Worm (Caenorhabditis elegans) whole organism, L2 larva: ENCODE results near the gene irld-40.
"Not testable (repeated sequence)": the region's sequence is repeated elsewhere in the genome, so short reads cannot be mapped to it uniquely, and the experiment has no call there.

Experiments used
- R02D3.7 ChIP-seq: fragments of 150-350 bp; optimal IDR thresholded peaks from 2 replicates; lab custom pipeline; 2014; ENCODE audit warnings: missing biosample characterization, missing genetic modification characterization
- ama-1 ChIP-seq: fragments of 150-350 bp; optimal IDR thresholded peaks from 2 replicates; lab custom pipeline; 2018; ENCODE audit warnings: inconsistent platforms
- crh-2 ChIP-seq: sonication (generic microtip); optimal IDR thresholded peaks from 2 replicates; lab custom pipeline; 2017; ENCODE audit warnings: missing biosample characterization, missing genetic modification characterization
- egl-27 ChIP-seq: sonication (generic microtip); optimal IDR thresholded peaks from 3 replicates; lab custom pipeline; 2017; ENCODE audit warnings: missing biosample characterization, missing genetic modification reagents, missing genetic modification characterization
- lin-13 ChIP-seq: fragments of 150-350 bp; optimal IDR thresholded peaks from 2 replicates; lab custom pipeline; 2014; ENCODE audit warnings: missing biosample characterization, missing genetic modification reagents, missing genetic modification characterization
- lin-39 ChIP-seq: fragments of 150-350 bp; optimal IDR thresholded peaks from 2 replicates; lab custom pipeline; 2014; ENCODE audit warnings: missing biosample characterization, missing genetic modification reagents, missing genetic modification characterization
- lsy-2 ChIP-seq, 2 experiments: fragments of 150-350 bp in 1 of 2; sonication (generic microtip) in 1 of 2; optimal IDR thresholded peaks; 2 replicates each; lab custom pipeline; 2014 to 2017; ENCODE audit warnings: missing biosample characterization in 2 of 2, missing genetic modification characterization in 2 of 2
- nhr-129 ChIP-seq: fragments of 150-350 bp; optimal IDR thresholded peaks from 2 replicates; lab custom pipeline; 2014; ENCODE audit warnings: missing biosample characterization, missing genetic modification characterization
- nhr-237 ChIP-seq: fragments of 150-350 bp; optimal IDR thresholded peaks from 2 replicates; lab custom pipeline; 2014; ENCODE audit warnings: missing biosample characterization, missing genetic modification characterization
- nhr-6 ChIP-seq: fragments of 150-350 bp; optimal IDR thresholded peaks from 2 replicates; lab custom pipeline; 2014; ENCODE audit warnings: missing biosample characterization, missing genetic modification characterization
- skn-1 ChIP-seq: sonication (generic microtip); optimal IDR thresholded peaks from 2 replicates; lab custom pipeline; 2017; ENCODE audit warnings: missing biosample characterization, missing genetic modification characterization
- sma-9 ChIP-seq, 2 experiments: fragments of 150-350 bp in 1 of 2; sonication (generic microtip) in 1 of 2; optimal IDR thresholded peaks; 2 replicates each; lab custom pipeline; 2014 to 2016; ENCODE audit warnings: missing genetic modification characterization in 2 of 2, mild to moderate bottlenecking in 1 of 2, missing biosample characterization in 1 of 2, missing compliant biosample characterization in 1 of 2, missing genetic modification reagents in 1 of 2, moderate library complexity in 1 of 2
- snpc-4 ChIP-seq: fragments of 150-350 bp; optimal IDR thresholded peaks from 2 replicates; lab custom pipeline; 2014; ENCODE audit warnings: missing biosample characterization, missing genetic modification characterization
- unc-62 ChIP-seq: fragments of 150-350 bp; optimal IDR thresholded peaks from 2 replicates; lab custom pipeline; 2014; ENCODE audit warnings: missing biosample characterization, missing genetic modification reagents, missing genetic modification characterization

- TF ChIP-seq ama-1 (lab: Kevin White, UChicago); sma-9 (GFP tag; optimal IDR thresholded peaks at IDR 0.05; lab: Kevin White, UChicago); sma-9 (tag; optimal IDR thresholded peaks at IDR 0.05; lab: Kevin White, UChicago); egl-27; snpc-4 (tag; lab: Kevin White, UChicago); R02D3.7; lsy-2 (tag; optimal IDR thresholded peaks at IDR 0.05; lab: Kevin White, UChicago); lin-39 (tag; lab: Kevin White, UChicago); crh-2 (tag; lab: Kevin White, UChicago); nhr-6 (tag; lab: Kevin White, UChicago); nhr-129; lin-13 (GFP tag; lab: Kevin White, UChicago); skn-1 (tag; lab: Kevin White, UChicago); unc-62 (GFP tag; lab: Kevin White, UChicago); nhr-237 (tag; lab: Kevin White, UChicago): not testable (repeated sequence)
Measured at ce11 chrV:1693876-1694275, 31.5 kb downstream of the irld-40 start, which contains the start of gene Y46H3C.7.
